Worm (Caenorhabditis elegans): ENCODE results near the gene H06H21.11.
A peak's percentile ranks its signal among the peaks of the same experiment; 100 is the strongest.

Gene H06H21.11

DNA sequence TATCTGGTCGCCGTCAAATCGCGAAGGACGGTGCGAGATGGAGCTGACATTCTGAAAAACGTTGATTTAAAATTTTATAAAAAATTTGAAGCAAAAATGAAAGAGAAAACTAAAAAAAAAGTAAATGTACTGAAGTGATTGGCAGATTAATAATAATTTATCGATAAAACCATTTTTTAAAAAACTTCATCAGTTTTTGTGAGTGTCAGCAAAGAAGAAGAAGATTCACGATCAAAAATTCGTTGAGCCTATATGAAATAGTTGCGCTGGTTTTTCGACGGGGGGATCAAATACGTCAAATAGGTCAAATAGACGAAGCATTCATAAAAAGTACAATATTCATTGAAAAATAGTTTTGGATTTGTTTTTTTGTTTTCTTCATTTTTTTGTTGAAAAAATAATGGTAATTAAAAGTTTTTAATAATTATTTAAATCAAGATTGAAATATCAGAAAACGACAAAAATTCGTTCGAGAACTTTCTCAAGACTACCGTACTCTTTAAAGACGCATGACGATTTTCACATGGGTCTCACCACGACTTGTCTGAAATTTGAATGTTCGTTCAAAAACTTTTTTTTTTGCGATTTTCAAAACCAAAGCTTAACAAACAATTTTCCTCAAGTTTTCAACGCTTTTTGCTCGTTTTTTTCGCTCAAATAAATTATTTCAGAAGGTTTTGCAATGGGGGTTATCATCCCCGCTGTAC lies 46.6 kb downstream of the H06H21.11 start, which contains the start of the genes memi-1 and cyp-31A3 (continued):
- TF ChIP-seq F52B5.7 (tag; optimal IDR thresholded peaks at IDR 0.05) (no peak), mcd-1 (GFP tag; IDR thresholded peaks at IDR 0.05) (peak; percentile 67; the same call in 1 of the 2 replicates), T07F8.4 (tag; optimal IDR thresholded peaks at IDR 0.05) (no peak), zfh-2 (GFP tag; conservative IDR thresholded peaks at IDR 0.05) (no peak), ccch-3 (GFP tag; optimal IDR thresholded peaks at IDR 0.05) (no peak), K11D2.4 (GFP tag; IDR thresholded peaks at IDR 0.05) (no peak), unc-62 (GFP tag; optimal IDR thresholded peaks at IDR 0.05) (no peak), lin-54 (GFP tag; optimal IDR thresholded peaks at IDR 0.05) (peak; percentile 85), F10E7.11 (tag; optimal IDR thresholded peaks at IDR 0.05) (no peak), Y56A3A.18 (GFP tag; IDR thresholded peaks at IDR 0.05) (no peak), F33H1.4 (GFP tag; IDR thresholded peaks at IDR 0.05) (peak; percentile 97), chd-7 (tag; optimal IDR thresholded peaks at IDR 0.05) (no peak), ekl-4 (GFP tag; IDR thresholded peaks at IDR 0.05) (peak; percentile 75), hmg-20 (GFP tag; IDR thresholded peaks at IDR 0.05) (no peak), ztf-18 (tag; optimal IDR thresholded peaks at IDR 0.05) (no peak), tbp1 (GFP tag; optimal IDR thresholded peaks at IDR 0.05) (peak; percentile 37), nfya-2 (GFP tag; IDR thresholded peaks at IDR 0.05) (no peak), zim-3 (tag; optimal IDR thresholded peaks at IDR 0.05) (no peak), B0035.1 (tag; optimal IDR thresholded peaks at IDR 0.05) (no peak), ceh-40 (GFP tag; IDR thresholded peaks at IDR 0.05) (no peak), ztf-3 (GFP tag; optimal IDR thresholded peaks at IDR 0.05) (no peak), snpc-1.3 (tag; optimal IDR thresholded peaks at IDR 0.05; ENCODE audit: insufficient read depth) (peak; percentile 52), B0019.2 (GFP tag; conservative IDR thresholded peaks at IDR 0.05) (no peak; the same call in 1 of the 2 replicates), F57A8.1 (GFP tag; optimal IDR thresholded peaks at IDR 0.05) (no peak), snpc-4 (GFP tag; optimal IDR thresholded peaks at IDR 0.05) (peak; percentile 37), snpc-4 (tag; optimal IDR thresholded peaks at IDR 0.05) (peak; percentile 8 to 80 (median 58)), dpl-1 (GFP tag; optimal IDR thresholded peaks at IDR 0.05) (no peak), ztf-26 (tag; optimal IDR thresholded peaks at IDR 0.05) (no peak), mes-4 (tag; optimal IDR thresholded peaks at IDR 0.05) (no peak), ceh-100 (GFP tag; IDR thresholded peaks at IDR 0.05) (no peak), F22D6.2 (tag; optimal IDR thresholded peaks at IDR 0.05) (no peak)

DNA sequence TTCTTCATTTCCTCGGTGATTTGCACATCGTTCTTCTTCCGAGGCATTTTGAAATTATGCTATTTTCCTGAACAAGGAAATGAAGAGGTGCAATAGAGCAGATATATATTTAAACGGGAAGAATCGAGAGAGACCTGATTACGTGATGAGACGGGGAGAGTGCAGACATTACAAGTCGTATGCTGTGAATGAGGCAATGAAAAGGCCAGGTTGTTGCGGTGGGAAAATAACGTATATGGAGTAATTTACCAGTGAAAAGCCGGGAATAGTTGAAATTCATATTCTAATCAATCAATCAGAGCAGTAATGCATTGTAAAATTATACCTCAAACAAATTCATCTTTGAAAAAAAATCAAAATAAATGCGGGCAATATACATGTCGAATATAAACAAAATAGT lies 48.5 kb downstream of the H06H21.11 start, which contains the start of gene Y17G9B.8:
Y17G9B.8 (minus strand) TSS at position 182 of the 400 bp plus-strand sequence.
- TF ChIP-seq snpc-1.1 (tag; optimal IDR thresholded peaks at IDR 0.05; ENCODE audit: insufficient read depth) (no peak), F39B2.1 (GFP tag; IDR thresholded peaks at IDR 0.05) (0 out of 2 replicates have a peak, but pooled peaks have one; percentile 24), madf-10 (tag; optimal IDR thresholded peaks at IDR 0.05) (no peak), ztf-18 (tag; optimal IDR thresholded peaks at IDR 0.05) (peak; percentile 9), unc-62 (GFP tag; optimal IDR thresholded peaks at IDR 0.05) (no peak), F37B4.10 (GFP tag; IDR thresholded peaks at IDR 0.05) (no peak), him-1 (tag; optimal IDR thresholded peaks at IDR 0.05) (no peak), nhr-27 (tag; optimal IDR thresholded peaks at IDR 0.05) (no peak), let-526 (GFP tag; IDR thresholded peaks at IDR 0.05) (no peak), ceh-27 (GFP tag; optimal IDR thresholded peaks at IDR 0.05) (peak; percentile 2), snpc-4 (GFP tag; optimal IDR thresholded peaks at IDR 0.05) (no peak), snpc-4 (tag; optimal IDR thresholded peaks at IDR 0.05) (peak in 1 of 4 experiments; percentile 66), ceh-91 (GFP tag; IDR thresholded peaks at IDR 0.05) (no peak), hsf-1 (GFP tag; IDR thresholded peaks at IDR 0.05) (peak; percentile 83), F10E7.11 (tag; optimal IDR thresholded peaks at IDR 0.05) (no peak), cebp-1 (GFP tag; IDR thresholded peaks at IDR 0.05) (no peak), cebp-1 (tag; optimal IDR thresholded peaks at IDR 0.05) (peak; percentile 11), attf-5 (GFP tag; optimal IDR thresholded peaks at IDR 0.05) (no peak), athp-1 (tag; optimal IDR thresholded peaks at IDR 0.05) (peak; percentile 10), tlf-1 (GFP tag; optimal IDR thresholded peaks at IDR 0.05) (no peak), ztf-3 (GFP tag; optimal IDR thresholded peaks at IDR 0.05) (no peak), let-607 (tag; optimal IDR thresholded peaks at IDR 0.05) (no peak), repo-1 (tag; optimal IDR thresholded peaks at IDR 0.05) (peak; percentile 11)

Measured in whole organism, young adult.